Worm (Caenorhabditis elegans): Measurements from ENCODE around the gene K10H10.13.
A peak's percentile ranks its signal among the peaks of the same experiment; 100 is the strongest.

Gene K10H10.13

DNA sequence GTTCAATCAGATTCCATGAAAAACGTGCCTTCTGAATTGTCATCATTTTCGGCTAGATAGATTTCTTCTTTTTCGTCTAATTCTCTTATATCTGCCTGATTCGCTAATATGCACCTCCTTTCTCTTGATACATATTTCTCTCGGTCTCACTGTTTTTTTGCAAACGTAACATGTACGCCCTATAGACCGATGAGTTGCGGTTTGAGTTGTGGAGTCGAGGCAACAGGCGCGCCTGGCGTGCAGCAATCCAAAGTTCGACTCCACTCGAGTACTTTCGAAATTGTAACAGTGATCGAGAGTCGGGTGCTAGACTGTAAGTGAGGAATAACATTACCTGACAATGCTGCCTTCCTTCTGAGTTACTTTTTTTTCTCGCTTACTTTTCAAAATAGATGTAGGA, 14.3 kb downstream of the K10H10.13 start (continued):
- TF ChIP-seq ceh-9 (tag; optimal IDR thresholded peaks at IDR 0.05) = no peak
- TF ChIP-seq unc-39 (tag; optimal IDR thresholded peaks at IDR 0.05) = no peak
- no peak for TF ChIP-seq nhr-28 (tag; optimal IDR thresholded peaks at IDR 0.05)
- peak; percentile 84 for TF ChIP-seq nhr-77 (tag; optimal IDR thresholded peaks at IDR 0.05)
- peak; percentile 88 for TF ChIP-seq lin-39 (tag; optimal IDR thresholded peaks at IDR 0.05)
- TF ChIP-seq pqm-1 (tag; optimal IDR thresholded peaks at IDR 0.05) = peak; percentile 46

DNA sequence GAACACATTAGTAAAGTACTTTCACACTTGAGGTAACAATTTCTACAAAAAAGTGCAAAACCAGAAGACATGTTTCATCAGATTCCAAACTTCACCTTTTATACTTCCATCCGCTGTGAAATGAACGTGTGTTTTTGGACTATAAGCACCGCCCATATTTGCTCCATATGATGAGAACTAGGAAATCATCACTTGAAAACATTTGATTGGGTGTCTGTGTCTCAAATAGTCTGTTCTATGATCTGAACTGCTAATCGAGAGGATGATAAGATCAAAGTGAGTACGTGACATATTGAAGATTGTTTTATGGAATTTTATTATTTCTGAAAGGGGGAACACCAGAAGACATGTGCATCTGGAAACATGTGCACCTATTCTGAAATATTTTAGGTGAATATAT, 15.7 kb downstream of the K10H10.13 start:
- TF ChIP-seq elt-2 (tag; optimal IDR thresholded peaks at IDR 0.05) (peak; percentile 31), nhr-43 (tag; optimal IDR thresholded peaks at IDR 0.05; ENCODE audit: poor library complexity, severe bottlenecking) (peak; percentile 77), pqm-1 (tag; optimal IDR thresholded peaks at IDR 0.05) (peak; percentile 79), daf-12 (tag; optimal IDR thresholded peaks at IDR 0.05) (no peak), tbx-2 (tag; optimal IDR thresholded peaks at IDR 0.05) (no peak), fos-1 (tag; optimal IDR thresholded peaks at IDR 0.05) (no peak)

ce11 chrII:14494464-14494863, 16.6 kb downstream of the K10H10.13 start:
- TF ChIP-seq nhr-43 (tag; optimal IDR thresholded peaks at IDR 0.05; ENCODE audit: poor library complexity, severe bottlenecking) = no peak
- TF ChIP-seq pha-4 (tag; optimal IDR thresholded peaks at IDR 0.05) = no peak
- no peak for TF ChIP-seq eor-1 (tag; optimal IDR thresholded peaks at IDR 0.05)
- TF ChIP-seq skn-1 (tag; optimal IDR thresholded peaks at IDR 0.05) = peak; percentile 53
- peak in 1 of 3 experiments; percentile 17 for TF ChIP-seq elt-3 (tag; optimal IDR thresholded peaks at IDR 0.05)
- TF ChIP-seq lin-15B (tag; optimal IDR thresholded peaks at IDR 0.05) = no peak
- TF ChIP-seq ama-1 (optimal IDR thresholded peaks at IDR 0.05) = no peak
- TF ChIP-seq ceh-9 (tag; optimal IDR thresholded peaks at IDR 0.05) = no peak
- no peak for TF ChIP-seq nfya-1 (tag; optimal IDR thresholded peaks at IDR 0.05; ENCODE audit: insufficient read depth)
- no peak for TF ChIP-seq snpc-4 (tag; optimal IDR thresholded peaks at IDR 0.05)
- TF ChIP-seq mml-1 (tag; optimal IDR thresholded peaks at IDR 0.05) = no peak
- TF ChIP-seq nhr-77 (tag; optimal IDR thresholded peaks at IDR 0.05) = no peak
- TF ChIP-seq fos-1 (tag; optimal IDR thresholded peaks at IDR 0.05) = no peak
- TF ChIP-seq pqm-1 (tag; optimal IDR thresholded peaks at IDR 0.05) = peak; percentile 59
- no peak for TF ChIP-seq ceh-28 (tag; optimal IDR thresholded peaks at IDR 0.05)
- no peak for TF ChIP-seq nhr-237 (tag; optimal IDR thresholded peaks at IDR 0.05)
- no peak for TF ChIP-seq egl-27 (tag; optimal IDR thresholded peaks at IDR 0.05)
- no peak for TF ChIP-seq ztf-4 (tag; optimal IDR thresholded peaks at IDR 0.05)
- peak; percentile 65 for TF ChIP-seq elt-2 (tag; optimal IDR thresholded peaks at IDR 0.05)
- no peak for TF ChIP-seq sea-2 (GFP tag; optimal IDR thresholded peaks at IDR 0.05)
- no peak for TF ChIP-seq nhr-11 (tag; optimal IDR thresholded peaks at IDR 0.05)
- TF ChIP-seq nhr-12 (tag; optimal IDR thresholded peaks at IDR 0.05) = no peak
- TF ChIP-seq nhr-28 (tag; optimal IDR thresholded peaks at IDR 0.05) = no peak
- TF ChIP-seq zag-1 (tag; optimal IDR thresholded peaks at IDR 0.05) = no peak

DNA sequence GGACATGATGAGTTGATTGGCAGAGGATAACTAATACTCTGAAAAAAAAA, 16.9 kb downstream of the K10H10.13 start, which contains the start of gene cysl-2:
Gene cysl-2, minus strand, starts transcription at position 38 of the 50 bp plus-strand sequence.
- TF ChIP-seq daf-12 (tag; optimal IDR thresholded peaks at IDR 0.05) = no peak
- no peak for TF ChIP-seq skn-1 (tag; optimal IDR thresholded peaks at IDR 0.05)
- no peak for TF ChIP-seq ztf-4 (tag; optimal IDR thresholded peaks at IDR 0.05)
- TF ChIP-seq hmg-11 (tag; optimal IDR thresholded peaks at IDR 0.05) = no peak
- TF ChIP-seq pha-4 (tag; optimal IDR thresholded peaks at IDR 0.05) = no peak
- TF ChIP-seq nhr-237 (tag; optimal IDR thresholded peaks at IDR 0.05) = no peak
- no peak for TF ChIP-seq ceh-82 (tag; optimal IDR thresholded peaks at IDR 0.05)

ce11 chrII:14494014-14494413, 17.1 kb downstream of the K10H10.13 start:
- TF ChIP-seq aly-2 (tag; optimal IDR thresholded peaks at IDR 0.05) = no peak
- TF ChIP-seq nhr-12 (tag; optimal IDR thresholded peaks at IDR 0.05) = no peak
- TF ChIP-seq nhr-77 (tag; optimal IDR thresholded peaks at IDR 0.05) = no peak
- TF ChIP-seq ama-1 (optimal IDR thresholded peaks at IDR 0.05) = peak; percentile 53

- TF ChIP-seq ama-1 (optimal IDR thresholded peaks at IDR 0.05) (peak; percentile 85), lin-39 (tag; optimal IDR thresholded peaks at IDR 0.05) (no peak)
These were observed 18.4 kb downstream of the K10H10.13 start for ce11 chrII:14492592-14493196.

DNA sequence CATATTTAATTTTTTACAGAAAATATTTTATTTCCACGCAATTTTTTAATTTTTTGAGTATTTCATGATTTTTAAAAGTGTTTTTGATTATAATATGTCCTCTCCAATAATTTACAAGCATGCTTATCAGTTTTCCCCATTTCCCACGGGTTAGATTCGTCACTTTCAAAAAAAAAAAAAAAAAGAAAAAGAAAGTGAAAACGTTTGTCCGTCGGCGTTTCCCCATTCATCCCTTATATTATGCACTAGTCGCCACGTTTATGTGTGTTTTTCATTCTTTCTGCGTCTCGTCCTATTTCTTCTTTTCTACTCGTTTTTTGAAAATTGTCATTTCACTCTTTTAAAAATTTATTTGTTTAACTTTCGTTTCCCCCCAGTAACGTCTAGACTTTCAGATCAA, 21.7 kb downstream of the K10H10.13 start, which contains the start of gene vnut-1:
Gene vnut-1, plus strand, starts transcription at position 396 of the 400 bp plus-strand sequence.
- TF ChIP-seq ama-1 (optimal IDR thresholded peaks at IDR 0.05) = no peak
- peak; percentile 24 for TF ChIP-seq nfya-1 (tag; optimal IDR thresholded peaks at IDR 0.05; ENCODE audit: insufficient read depth)
- TF ChIP-seq nhr-25 (tag; optimal IDR thresholded peaks at IDR 0.05) = peak; percentile 9
- peak; percentile 50 for TF ChIP-seq pha-4 (tag; optimal IDR thresholded peaks at IDR 0.05)
- TF ChIP-seq ceh-28 (tag; optimal IDR thresholded peaks at IDR 0.05) = no peak
- no peak for TF ChIP-seq ceh-9 (tag; optimal IDR thresholded peaks at IDR 0.05)
- peak; percentile 80 for TF ChIP-seq elt-2 (tag; optimal IDR thresholded peaks at IDR 0.05)
- no peak for TF ChIP-seq lsy-12 (tag; optimal IDR thresholded peaks at IDR 0.05)
- peak; percentile 29 for TF ChIP-seq nhr-43 (tag; optimal IDR thresholded peaks at IDR 0.05; ENCODE audit: poor library complexity, severe bottlenecking)
- peak; percentile 63 for TF ChIP-seq nhr-23 (tag; optimal IDR thresholded peaks at IDR 0.05)
- no peak for TF ChIP-seq daf-12 (tag; optimal IDR thresholded peaks at IDR 0.05)
- TF ChIP-seq lin-15B (tag; optimal IDR thresholded peaks at IDR 0.05) = peak; percentile 9
- TF ChIP-seq hmg-11 (tag; optimal IDR thresholded peaks at IDR 0.05) = peak; percentile 38
- no peak for TF ChIP-seq nhr-28 (tag; optimal IDR thresholded peaks at IDR 0.05)
- peak; percentile 67 for TF ChIP-seq pqm-1 (tag; optimal IDR thresholded peaks at IDR 0.05)
- peak; percentile 60 for TF ChIP-seq snpc-4 (tag; optimal IDR thresholded peaks at IDR 0.05)
